Worm (Caenorhabditis elegans) whole organism, early embryonic: Measurements from ENCODE around the gene nhr-176.

Experiments
- B0310.2 ChIP-seq: sonication (generic microtip); optimal IDR thresholded peaks from 2 replicates; lab custom pipeline; 2016; ENCODE audit warnings: mild to moderate bottlenecking, missing genetic modification characterization, missing compliant biosample characterization
- F13C5.2 ChIP-seq: sonication (generic microtip); optimal IDR thresholded peaks from 2 replicates; lab custom pipeline; 2017; ENCODE audit warnings: mild to moderate bottlenecking, missing genetic modification characterization, inconsistent platforms, missing compliant biosample characterization
- aly-1 ChIP-seq: sonication (generic microtip); optimal IDR thresholded peaks from 2 replicates; lab custom pipeline; 2016; ENCODE audit warnings: missing genetic modification characterization, missing compliant biosample characterization
- ama-1 ChIP-seq: fragments of 150-350 bp; optimal IDR thresholded peaks from 2 replicates; lab custom pipeline; 2014
- ceh-13 ChIP-seq: fragments of 200-800 bp; sonication (Bioruptor generic); optimal IDR thresholded peaks from 2 replicates; lab custom pipeline; 2018; ENCODE audit warnings: mild to moderate bottlenecking, missing genetic modification characterization, missing compliant biosample characterization
- ceh-36 ChIP-seq: sonication (generic microtip); optimal IDR thresholded peaks from 2 replicates; lab custom pipeline; 2016; ENCODE audit warnings: missing genetic modification characterization, inconsistent platforms, missing compliant biosample characterization
- ets-7 ChIP-seq: sonication (generic microtip); optimal IDR thresholded peaks from 2 replicates; lab custom pipeline; 2016; ENCODE audit warnings: missing genotype, missing genetic modification characterization, missing compliant biosample characterization
- flt-1 ChIP-seq: fragments of 200-800 bp; sonication (Bioruptor generic); IDR thresholded peaks from 2 replicates; pipeline ENCODE4 v1.3.6; 2022; ENCODE audit warnings: missing genetic modification characterization, missing compliant biosample characterization
- hmbx-1 ChIP-seq: sonication (generic microtip); optimal IDR thresholded peaks from 2 replicates; lab custom pipeline; 2016; ENCODE audit warnings: mild to moderate bottlenecking, missing genetic modification characterization, missing compliant biosample characterization
- hmg-4 ChIP-seq: fragments of 200-800 bp; sonication (Bioruptor generic); optimal IDR thresholded peaks from 2 replicates; lab custom pipeline; 2018; ENCODE audit warnings: mild to moderate bottlenecking, missing genetic modification characterization, missing compliant biosample characterization
- hnd-1 ChIP-seq: sonication (generic microtip); optimal IDR thresholded peaks from 2 replicates; lab custom pipeline; 2016; ENCODE audit warnings: missing genetic modification characterization, missing compliant biosample characterization
- pes-1 ChIP-seq: fragments of 200-800 bp; sonication (Bioruptor generic); IDR thresholded peaks from 2 replicates; pipeline ENCODE4 v1.3.6; 2022; ENCODE audit warnings: missing genetic modification reagents, missing genetic modification characterization, missing compliant biosample characterization
- scrt-1 ChIP-seq: fragments of 200-800 bp; sonication (Bioruptor generic); IDR thresholded peaks from 2 replicates; pipeline ENCODE4 v1.3.6; 2022; ENCODE audit warnings: missing genetic modification characterization, missing compliant biosample characterization
- sea-1 ChIP-seq: fragments of 200-800 bp; sonication (Bioruptor generic); conservative IDR thresholded peaks from 2 replicates; pipeline ENCODE4 v1.3.6; 2022; ENCODE audit warnings: missing genetic modification characterization, missing compliant biosample characterization
- tbx-11 ChIP-seq: fragments of 200-800 bp; sonication (Bioruptor generic); IDR thresholded peaks from 2 replicates; pipeline ENCODE4 v1.3.6; 2022; ENCODE audit warnings: missing genetic modification characterization, missing compliant biosample characterization
- tbx-37 ChIP-seq: fragments of 200-800 bp; sonication (Bioruptor generic); conservative IDR thresholded peaks from 2 replicates; pipeline ENCODE4 v1.3.6; 2022; ENCODE audit warnings: missing genetic modification reagents, missing genetic modification characterization, missing compliant biosample characterization
- tra-4 ChIP-seq: sonication (generic microtip); optimal IDR thresholded peaks from 2 replicates; lab custom pipeline; 2017; ENCODE audit warnings: missing genetic modification characterization, missing compliant biosample characterization

nhr-176 gene

DNA sequence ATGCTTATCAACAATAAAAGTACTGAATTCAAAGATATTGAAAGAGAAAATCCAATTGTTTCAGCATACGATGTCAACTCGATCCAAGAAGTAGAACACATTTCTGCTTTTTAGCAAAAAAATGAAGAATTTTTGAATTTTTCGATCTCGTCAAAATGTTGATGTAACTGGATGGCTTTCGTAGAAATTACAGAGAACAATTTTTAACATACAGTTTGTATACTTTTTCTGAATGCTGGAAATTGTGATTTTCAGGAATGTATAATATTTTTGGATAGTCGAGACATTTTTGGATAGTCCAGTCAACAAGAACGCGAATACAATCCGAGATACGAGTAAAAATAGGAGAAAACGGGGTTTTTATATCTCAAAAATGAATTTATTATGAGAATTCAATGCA, 47.5 kb downstream of the nhr-176 start, which contains the start of gene str-103:
Gene str-103, minus strand, starts transcription at position 101 of the 400 bp plus-strand sequence.
- no peak for TF ChIP-seq flt-1 (GFP tag; lab: Robert Waterston, UW)
- no peak for TF ChIP-seq hnd-1 (tag; lab: Kevin White, UChicago)
- no peak for TF ChIP-seq tra-4 (tag; lab: Kevin White, UChicago)
- no peak for TF ChIP-seq ceh-36 (tag; lab: Kevin White, UChicago)
- TF ChIP-seq F13C5.2: no peak
- no peak for TF ChIP-seq sea-1 (GFP tag; lab: Robert Waterston, UW)
- no peak for TF ChIP-seq ama-1
- TF ChIP-seq ets-7 (tag; lab: Kevin White, UChicago): no peak
- TF ChIP-seq aly-1 (tag; lab: Kevin White, UChicago): no peak
- TF ChIP-seq pes-1 (GFP tag; lab: Robert Waterston, UW): no peak
- TF ChIP-seq hmg-4: no peak
- no peak for TF ChIP-seq ceh-13
- TF ChIP-seq hmbx-1 (tag; lab: Kevin White, UChicago): no peak
- TF ChIP-seq tbx-37 (GFP tag; lab: Robert Waterston, UW): no peak
- no peak for TF ChIP-seq scrt-1 (GFP tag; lab: Robert Waterston, UW)
- no peak for TF ChIP-seq B0310.2
- no peak for TF ChIP-seq tbx-11 (GFP tag; lab: Robert Waterston, UW)

ce11 chrV:16120499-16120898, 49.4 kb downstream of the nhr-176 start:
- TF ChIP-seq tbx-11 (GFP tag; lab: Robert Waterston, UW): no peak
- no peak for TF ChIP-seq ama-1
- no peak for TF ChIP-seq hmbx-1 (tag; lab: Kevin White, UChicago)
- no peak for TF ChIP-seq flt-1 (GFP tag; lab: Robert Waterston, UW)
- no peak for TF ChIP-seq ets-7 (tag; lab: Kevin White, UChicago)
- no peak for TF ChIP-seq pes-1 (GFP tag; lab: Robert Waterston, UW)

- TF ChIP-seq F13C5.2 (no peak), tbx-37 (GFP tag; lab: Robert Waterston, UW) (no peak), tra-4 (tag; lab: Kevin White, UChicago) (no peak), hnd-1 (tag; lab: Kevin White, UChicago) (no peak), flt-1 (GFP tag; lab: Robert Waterston, UW) (no peak), tbx-11 (GFP tag; lab: Robert Waterston, UW) (no peak), ceh-36 (tag; lab: Kevin White, UChicago) (no peak), ets-7 (tag; lab: Kevin White, UChicago) (no peak), ceh-13 (no peak), hmg-4 (no peak), aly-1 (tag; lab: Kevin White, UChicago) (no peak), scrt-1 (GFP tag; lab: Robert Waterston, UW) (no peak), pes-1 (GFP tag; lab: Robert Waterston, UW) (no peak), ama-1 (no peak), sea-1 (GFP tag; lab: Robert Waterston, UW) (no peak), B0310.2 (no peak), hmbx-1 (tag; lab: Kevin White, UChicago) (no peak)
These were observed 49.8 kb downstream of the nhr-176 start, which contains the start of gene skr-3 for ce11 chrV:16120922-16121321. TSS of gene skr-3 (plus strand) at chrV:16121084.

ce11 chrV:16121451-16121850, 50.3 kb downstream of the nhr-176 start:
- TF ChIP-seq sea-1 (GFP tag; lab: Robert Waterston, UW): no peak
- no peak for TF ChIP-seq tra-4 (tag; lab: Kevin White, UChicago)
- TF ChIP-seq flt-1 (GFP tag; lab: Robert Waterston, UW): no peak
- no peak for TF ChIP-seq aly-1 (tag; lab: Kevin White, UChicago)
- no peak for TF ChIP-seq B0310.2
- no peak for TF ChIP-seq hmbx-1 (tag; lab: Kevin White, UChicago)
- TF ChIP-seq hmg-4: no peak
- TF ChIP-seq pes-1 (GFP tag; lab: Robert Waterston, UW): no peak
- no peak for TF ChIP-seq tbx-11 (GFP tag; lab: Robert Waterston, UW)
- no peak for TF ChIP-seq ama-1
- no peak for TF ChIP-seq ceh-36 (tag; lab: Kevin White, UChicago)
